Fruit fly (Drosophila melanogaster): Measurements from ENCODE around the gene Gr22f.

Gene Gr22f

DNA sequence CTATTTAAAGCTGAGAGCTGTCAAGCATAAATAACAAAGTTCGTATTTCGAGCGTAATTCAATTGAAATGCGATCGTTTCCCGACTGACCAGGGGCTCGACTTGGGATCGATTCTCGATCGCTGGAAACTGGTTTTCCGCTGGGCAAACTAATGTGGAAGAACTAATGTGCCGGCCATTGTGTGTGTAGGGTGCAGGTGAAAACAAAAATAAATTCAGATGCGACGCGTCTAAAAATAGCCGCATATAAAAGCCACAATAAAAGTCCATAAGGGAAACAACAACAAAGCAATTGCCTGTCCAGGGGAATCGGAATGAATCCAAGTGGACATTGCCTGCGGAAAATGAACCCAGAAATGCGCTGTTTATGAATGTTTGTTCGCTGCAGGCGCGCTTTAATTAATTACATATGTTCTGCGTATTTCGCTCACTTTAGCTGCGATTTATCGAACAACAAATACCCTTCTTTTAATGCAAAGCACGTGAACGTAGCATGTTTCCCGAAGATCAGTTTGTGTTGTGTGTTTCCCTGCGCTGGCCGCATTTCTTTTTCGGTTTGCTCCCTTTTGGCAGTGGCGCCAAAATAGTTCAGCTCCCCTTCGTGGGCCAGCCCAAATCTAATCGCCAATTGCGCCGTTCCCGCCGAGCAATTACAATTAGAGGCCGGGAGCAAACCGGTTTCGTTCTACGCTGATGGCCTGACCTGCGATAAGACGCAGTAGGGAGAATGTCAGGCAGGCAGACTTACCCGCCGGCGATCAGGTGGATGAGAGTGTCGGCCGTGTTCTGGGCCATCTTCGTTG, 32.9 kb downstream of the Gr22f start (continued):
- TF ChIP-seq CG11504 (tag; optimal IDR thresholded peaks at IDR 0.05) (peak; percentile 43), CG12104 (GFP tag; optimal IDR thresholded peaks at IDR 0.05) (peak; percentile 8), crp (GFP tag; optimal IDR thresholded peaks at IDR 0.05) (no peak), CG31388 (GFP tag; optimal IDR thresholded peaks at IDR 0.05) (no peak), zen2 (GFP tag; IDR thresholded peaks at IDR 0.05; ENCODE audit: partially characterized antibody) (no peak), abd-A (tag; optimal IDR thresholded peaks at IDR 0.05) (peak; percentile 70), CG8944 (GFP tag; optimal IDR thresholded peaks at IDR 0.05) (peak; percentile 35), CG10267 (tag; optimal IDR thresholded peaks at IDR 0.05) (no peak), jigr1 (GFP tag; IDR thresholded peaks at IDR 0.05) (no peak), Dad (GFP tag; optimal IDR thresholded peaks at IDR 0.05) (peak; percentile 4), CG9609 (GFP tag; optimal IDR thresholded peaks at IDR 0.05) (no peak), Vsx1 (GFP tag; optimal IDR thresholded peaks at IDR 0.05) (no peak), Mes4 (GFP tag; optimal IDR thresholded peaks at IDR 0.05) (no peak), CG12659 (GFP tag; optimal IDR thresholded peaks at IDR 0.05) (peak; percentile 2), usp (GFP tag; optimal IDR thresholded peaks at IDR 0.05) (no peak), CG18011 (GFP tag; optimal IDR thresholded peaks at IDR 0.05) (no peak), sens-2 (GFP tag; IDR thresholded peaks at IDR 0.05) (no peak), Hsf (GFP tag; optimal IDR thresholded peaks at IDR 0.05) (no peak), CG1602 (GFP tag; optimal IDR thresholded peaks at IDR 0.05) (no peak), repo (GFP tag; optimal IDR thresholded peaks at IDR 0.05) (no peak), Nf-YC (tag; optimal IDR thresholded peaks at IDR 0.05) (peak; percentile 7), CG12769 (tag; optimal IDR thresholded peaks at IDR 0.05) (peak; percentile 90), crc (GFP tag; optimal IDR thresholded peaks at IDR 0.05) (no peak), tap (tag; optimal IDR thresholded peaks at IDR 0.05) (no peak), ara (GFP tag; IDR thresholded peaks at IDR 0.05) (0 out of 2 replicates have a peak, but pooled peaks have one; percentile 32), tio (GFP tag; optimal IDR thresholded peaks at IDR 0.05) (no peak), Chrac-16 (GFP tag; optimal IDR thresholded peaks at IDR 0.05) (no peak), unpg (GFP tag; optimal IDR thresholded peaks at IDR 0.05) (peak; percentile 15), Dp (GFP tag; optimal IDR thresholded peaks at IDR 0.05) (no peak), disco-r (GFP tag; optimal IDR thresholded peaks at IDR 0.05) (no peak), chm (GFP tag; IDR thresholded peaks at IDR 0.05) (0 out of 2 replicates have a peak, but pooled peaks have one; percentile 46), CG1233 (GFP tag; optimal IDR thresholded peaks at IDR 0.05) (peak; percentile 14), schlank (tag; optimal IDR thresholded peaks at IDR 0.05) (no peak), lilli (GFP tag; optimal IDR thresholded peaks at IDR 0.05) (peak; percentile 39), ems (GFP tag; optimal IDR thresholded peaks at IDR 0.05) (no peak), grau (tag; optimal IDR thresholded peaks at IDR 0.05) (peak; percentile 27), fu2 (GFP tag; optimal IDR thresholded peaks at IDR 0.05) (no peak), CG4328 (GFP tag; optimal IDR thresholded peaks at IDR 0.05) (peak; percentile 23), CG13775 (GFP tag; optimal IDR thresholded peaks at IDR 0.05) (peak; percentile 2), zf30C (GFP tag; optimal IDR thresholded peaks at IDR 0.05) (no peak), CG1792 (GFP tag; optimal IDR thresholded peaks at IDR 0.05) (no peak), NC2β (GFP tag; optimal IDR thresholded peaks at IDR 0.05) (no peak), sima (GFP tag; optimal IDR thresholded peaks at IDR 0.05) (no peak), Blimp-1 (GFP tag; optimal IDR thresholded peaks at IDR 0.05) (peak; percentile 55), CG17385 (GFP tag; optimal IDR thresholded peaks at IDR 0.05) (peak; percentile 12)
